Worm (Caenorhabditis elegans) whole organism, L4 larva: ENCODE measurements around the gene frpr-13.

ENCODE experiments used
- F37D6.2 ChIP-seq: sonication (generic microtip); optimal IDR thresholded peaks from 2 replicates; lab custom pipeline; 2016; ENCODE audit warnings: mild to moderate bottlenecking, missing genetic modification characterization, missing compliant biosample characterization
- Y105C5A.15 ChIP-seq: fragments of 200-800 bp; sonication (Bioruptor generic); IDR thresholded peaks from 2 replicates; pipeline ENCODE4 v1.3.6; 2022; ENCODE audit warnings: missing genetic modification characterization, missing compliant biosample characterization
- ZK546.5 ChIP-seq, 2 experiments: sonication (generic microtip); optimal IDR thresholded peaks; 2 replicates each; lab custom pipeline; 2017; ENCODE audit warnings: missing biosample characterization in 2 of 2, missing genetic modification characterization in 2 of 2
- ama-1 ChIP-seq: fragments of 150-350 bp; optimal IDR thresholded peaks from 2 replicates; lab custom pipeline; 2014; ENCODE audit warnings: inconsistent platforms, mixed read lengths
- lin-13 ChIP-seq: fragments of 150-350 bp; optimal IDR thresholded peaks from 2 replicates; lab custom pipeline; 2014; ENCODE audit warnings: missing biosample characterization, missing genetic modification reagents, missing genetic modification characterization
- mep-1 ChIP-seq: fragments of 150-350 bp; sonication (generic microtip); optimal IDR thresholded peaks from 3 replicates; lab custom pipeline; 2014; ENCODE audit warnings: missing biosample characterization, missing genetic modification characterization
- mes-2 ChIP-seq: sonication (generic microtip); optimal IDR thresholded peaks from 2 replicates; lab custom pipeline; 2016; ENCODE audit warnings: missing genotype, mild to moderate bottlenecking, missing genetic modification characterization, missing compliant biosample characterization; ENCODE audit not compliant: poor library complexity, severe bottlenecking
- nhr-102 ChIP-seq: sonication (generic microtip); optimal IDR thresholded peaks from 2 replicates; lab custom pipeline; 2016; ENCODE audit warnings: mild to moderate bottlenecking, missing genetic modification characterization, moderate library complexity, missing compliant biosample characterization
- nhr-11 ChIP-seq: fragments of 150-350 bp; optimal IDR thresholded peaks from 2 replicates; lab custom pipeline; 2014; ENCODE audit warnings: missing biosample characterization, missing genetic modification characterization
- nhr-28 ChIP-seq: fragments of 150-350 bp; optimal IDR thresholded peaks from 2 replicates; lab custom pipeline; 2014; ENCODE audit warnings: missing biosample characterization, missing genetic modification characterization
- nhr-76 ChIP-seq: fragments of 150-350 bp; optimal IDR thresholded peaks from 2 replicates; lab custom pipeline; 2014; ENCODE audit warnings: missing biosample characterization, missing genetic modification characterization
- pqm-1 ChIP-seq: sonication (generic microtip); optimal IDR thresholded peaks from 2 replicates; lab custom pipeline; 2017; ENCODE audit warnings: missing biosample characterization, missing genetic modification characterization
- unc-62 ChIP-seq, 3 experiments: fragments of 150-350 bp in 1 of 3; sonication (generic microtip); optimal IDR thresholded peaks in 2 of 3; peaks in 1 of 3; 1 replicate in 1 of 3; 2 replicates in 2 of 3; lab custom pipeline; 2014 to 2017; ENCODE audit warnings: missing biosample characterization in 3 of 3, missing genetic modification characterization in 3 of 3, missing genetic modification reagents in 3 of 3, missing genotype in 1 of 3

DNA sequence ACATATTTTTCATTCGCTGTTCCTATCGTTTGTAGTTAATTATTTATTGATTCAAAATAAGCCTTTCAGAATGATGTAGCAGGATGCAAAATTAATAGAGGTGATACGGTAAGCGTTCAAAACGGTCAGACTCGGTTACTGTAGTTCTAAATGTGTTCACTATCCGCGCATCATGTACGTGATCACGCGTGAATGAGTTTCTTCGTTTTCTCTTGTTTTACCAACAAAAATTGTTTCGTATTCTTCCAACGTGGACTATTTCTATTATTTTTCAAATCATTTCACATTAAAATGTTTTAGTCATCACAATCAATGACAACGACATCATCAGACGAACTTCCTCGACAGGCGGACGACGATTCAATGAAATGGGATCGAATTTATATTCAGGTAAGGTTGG lies 48.6 kb downstream of the frpr-13 start, which contains the start of gene gck-1:
- TF ChIP-seq Y105C5A.15 (no peak), pqm-1 (tag; lab: Kevin White, UChicago) (no peak), nhr-28 (tag; lab: Kevin White, UChicago) (no peak), mes-2 (tag; lab: Kevin White, UChicago) (no peak), F37D6.2 (tag; lab: Kevin White, UChicago) (no peak), ZK546.5 (tag; optimal IDR thresholded peaks at IDR 0.05; lab: Kevin White, UChicago) (no peak), nhr-76 (no peak), lin-13 (GFP tag; lab: Kevin White, UChicago) (no peak), ama-1 (lab: Kevin White, UChicago) (no peak), nhr-102 (tag; lab: Kevin White, UChicago) (no peak), unc-62 (GFP tag; optimal IDR thresholded peaks at IDR 0.05 in 1 of 2; lab: Kevin White, UChicago) (no peak), unc-62 (tag; optimal IDR thresholded peaks at IDR 0.05; lab: Kevin White, UChicago) (no peak), mep-1 (tag; lab: Kevin White, UChicago) (no peak), nhr-11 (tag; lab: Kevin White, UChicago) (no peak)
